Fruit fly (Drosophila melanogaster) whole organism, embryonic: ENCODE measurements around the gene SrpRbeta.

Source experiments
- CG10366 ChIP-seq: fragments of 200-800 bp; sonication (Bioruptor generic); IDR thresholded peaks from 2 replicates; pipeline ENCODE4 v1.3.6; 2022; ENCODE audit warnings: missing biosample characterization, missing genetic modification characterization
- CG11723 ChIP-seq: fragments of 200-800 bp; sonication (Bioruptor generic); optimal IDR thresholded peaks from 2 replicates; lab custom pipeline; 2017; ENCODE audit warnings: missing biosample characterization, mild to moderate bottlenecking, missing genetic modification characterization
- CG14014 ChIP-seq: fragments of 200-800 bp; sonication (Bioruptor generic); IDR thresholded peaks from 2 replicates; pipeline ENCODE4 v1.3.6; 2022; ENCODE audit warnings: missing biosample characterization, missing genetic modification characterization
- CG14710 ChIP-seq: fragments of 200-800 bp; sonication (Bioruptor generic); optimal IDR thresholded peaks from 3 replicates; lab custom pipeline; 2019; ENCODE audit warnings: missing biosample characterization, mild to moderate bottlenecking, missing genetic modification characterization, moderate library complexity
- CG17829 ChIP-seq: fragments of 200-800 bp; optimal IDR thresholded peaks from 2 replicates; lab custom pipeline; 2019; ENCODE audit warnings: missing biosample characterization, mild to moderate bottlenecking, missing genetic modification characterization, moderate library complexity
- CG2129 ChIP-seq: fragments of 200-800 bp; sonication (Bioruptor generic); IDR thresholded peaks from 2 replicates; pipeline ENCODE4 v1.3.6; 2022; ENCODE audit warnings: missing biosample characterization, missing genetic modification characterization; ENCODE audit not compliant: partially characterized antibody
- CG2199 ChIP-seq: fragments of 200-800 bp; sonication (Bioruptor generic); IDR thresholded peaks from 3 replicates; pipeline ENCODE4 v1.3.6; 2022; ENCODE audit warnings: missing biosample characterization, missing genetic modification characterization
- CG30403 ChIP-seq: fragments of 200-800 bp; sonication (Bioruptor generic); optimal IDR thresholded peaks from 3 replicates; lab custom pipeline; 2016; ENCODE audit warnings: missing biosample characterization, missing genetic modification characterization
- CG31224 ChIP-seq: fragments of 200-800 bp; sonication (Bioruptor generic); IDR thresholded peaks from 2 replicates; pipeline ENCODE4 v1.3.6; 2022; ENCODE audit warnings: missing biosample characterization, missing genetic modification characterization
- CG31441 ChIP-seq: fragments of 200-800 bp; sonication (Bioruptor generic); IDR thresholded peaks from 2 replicates; pipeline ENCODE4 v1.3.6; 2022; ENCODE audit warnings: missing biosample characterization, missing genetic modification characterization
- CG32767 ChIP-seq: fragments of 200-800 bp; sonication (Bioruptor generic); IDR thresholded peaks from 2 replicates; pipeline ENCODE4 v1.3.6; 2022; ENCODE audit warnings: missing biosample characterization, missing genetic modification characterization
- CG34224 ChIP-seq: fragments of 200-800 bp; sonication (Bioruptor generic); IDR thresholded peaks from 3 replicates; pipeline ENCODE4 v1.3.6; 2022; ENCODE audit warnings: missing biosample characterization, missing genetic modification characterization; ENCODE audit not compliant: partially characterized antibody
- CG7963 ChIP-seq: fragments of 200-800 bp; sonication (Bioruptor generic); IDR thresholded peaks from 3 replicates; pipeline ENCODE4 v1.3.6; 2022; ENCODE audit warnings: missing biosample characterization, missing genetic modification characterization; ENCODE audit not compliant: partially characterized antibody
- CG8290 ChIP-seq, 3 experiments: fragments of 200-800 bp; sonication (Bioruptor generic); optimal IDR thresholded peaks; 2 replicates each; lab custom pipeline; 2016 to 2019; ENCODE audit warnings: missing biosample characterization in 3 of 3, missing genetic modification characterization in 3 of 3, mild to moderate bottlenecking in 2 of 3, moderate library complexity in 1 of 3
- CG8359 ChIP-seq: fragments of 200-800 bp; sonication (Bioruptor generic); optimal IDR thresholded peaks from 2 replicates; lab custom pipeline; 2017; ENCODE audit warnings: missing biosample characterization, mild to moderate bottlenecking, missing genetic modification characterization, borderline replicate concordance
- Doc3 ChIP-seq: fragments of 200-800 bp; sonication (Bioruptor generic); IDR thresholded peaks from 3 replicates; pipeline ENCODE4 v1.3.6; 2022; ENCODE audit warnings: missing biosample characterization, missing genetic modification characterization; ENCODE audit not compliant: partially characterized antibody
- Dp ChIP-seq: fragments of 200-800 bp; sonication (Bioruptor generic); optimal IDR thresholded peaks from 2 replicates; lab custom pipeline; 2018; ENCODE audit warnings: missing biosample characterization, mild to moderate bottlenecking, missing genetic modification characterization, moderate library complexity
- Ets97D ChIP-seq: fragments of 200-800 bp; sonication (Bioruptor generic); optimal IDR thresholded peaks from 3 replicates; lab custom pipeline; 2016; ENCODE audit warnings: missing biosample characterization, missing genetic modification characterization
- HLH4C ChIP-seq: fragments of 200-800 bp; sonication (Bioruptor generic); IDR thresholded peaks from 3 replicates; pipeline ENCODE4 v1.3.6; 2022; ENCODE audit warnings: missing biosample characterization, missing genetic modification characterization; ENCODE audit not compliant: partially characterized antibody
- HmgD ChIP-seq: fragments of 200-800 bp; sonication (Bioruptor generic); optimal IDR thresholded peaks from 3 replicates; lab custom pipeline; 2016; ENCODE audit warnings: missing biosample characterization, missing genetic modification characterization
- HmgZ ChIP-seq: fragments of 200-800 bp; sonication (Bioruptor generic); optimal IDR thresholded peaks from 2 replicates; lab custom pipeline; 2018; ENCODE audit warnings: missing biosample characterization, mild to moderate bottlenecking, missing genetic modification characterization
- Hr39 ChIP-seq: fragments of >200 bp; optimal IDR thresholded peaks from 2 replicates; lab custom pipeline; 2017
- Stat92E ChIP-seq, 3 experiments: fragments of >200 bp in 2 of 3; fragments of 200-800 bp in 1 of 3; sonication (Bioruptor generic) in 1 of 3; optimal IDR thresholded peaks; 2 replicates each; lab custom pipeline; 2017 to 2019; ENCODE audit warnings: missing biosample characterization in 3 of 3, missing genetic modification characterization in 3 of 3, mild to moderate bottlenecking in 1 of 3, moderate library complexity in 1 of 3
- amos ChIP-seq: fragments of 200-800 bp; sonication (Bioruptor generic); IDR thresholded peaks from 2 replicates; pipeline ENCODE4 v1.3.6; 2022; ENCODE audit warnings: missing biosample characterization, missing genetic modification characterization; ENCODE audit not compliant: partially characterized antibody
- ato ChIP-seq: fragments of 200-800 bp; sonication (Bioruptor generic); IDR thresholded peaks from 2 replicates; pipeline ENCODE4 v1.3.6; 2022; ENCODE audit warnings: missing biosample characterization, missing genetic modification characterization; ENCODE audit not compliant: partially characterized antibody
- bcd ChIP-seq: fragments of 200-800 bp; sonication (Bioruptor generic); optimal IDR thresholded peaks from 2 replicates; lab custom pipeline; 2017; ENCODE audit warnings: missing biosample characterization, mild to moderate bottlenecking, missing genetic modification characterization
- chinmo ChIP-seq: fragments of 200-800 bp; sonication (Bioruptor generic); IDR thresholded peaks from 4 replicates; pipeline ENCODE4 v1.3.6; 2022; ENCODE audit warnings: missing biosample characterization, missing genetic modification characterization; ENCODE audit not compliant: partially characterized antibody
- ci ChIP-seq: fragments of 200-800 bp; sonication (Bioruptor generic); IDR thresholded peaks from 3 replicates; pipeline ENCODE4 v1.3.6; 2022; ENCODE audit warnings: missing biosample characterization, missing genetic modification characterization
- dan ChIP-seq: fragments of 200-800 bp; sonication (Bioruptor generic); IDR thresholded peaks from 2 replicates; pipeline ENCODE4 v1.3.6; 2022; ENCODE audit warnings: missing biosample characterization, missing genetic modification characterization
- fru ChIP-seq: fragments of >200 bp; optimal IDR thresholded peaks from 2 replicates; lab custom pipeline; 2017
- gfzf ChIP-seq: fragments of 200-800 bp; sonication (Bioruptor generic); optimal IDR thresholded peaks from 2 replicates; lab custom pipeline; 2016; ENCODE audit warnings: missing biosample characterization, mild to moderate bottlenecking, missing genetic modification characterization, moderate library complexity
- grau ChIP-seq: fragments of 200-800 bp; optimal IDR thresholded peaks from 3 replicates; lab custom pipeline; 2019; ENCODE audit warnings: missing biosample characterization, mild to moderate bottlenecking, missing genetic modification characterization, moderate library complexity
- hb ChIP-seq: fragments of 200-800 bp; sonication (Bioruptor generic); IDR thresholded peaks from 3 replicates; pipeline ENCODE4 v1.3.6; 2022; ENCODE audit warnings: missing biosample characterization, missing genetic modification characterization; ENCODE audit not compliant: partially characterized antibody
- hbn ChIP-seq: fragments of 200-800 bp; sonication (Bioruptor generic); IDR thresholded peaks from 2 replicates; pipeline ENCODE4 v1.3.6; 2022; ENCODE audit warnings: missing biosample characterization, missing genetic modification characterization; ENCODE audit not compliant: partially characterized antibody
- her ChIP-seq: fragments of 200-800 bp; sonication (Bioruptor generic); optimal IDR thresholded peaks from 2 replicates; lab custom pipeline; 2016; ENCODE audit warnings: missing biosample characterization, missing genetic modification characterization
- jigr1 ChIP-seq: fragments of 200-800 bp; sonication (Bioruptor generic); IDR thresholded peaks from 3 replicates; pipeline ENCODE4 v1.3.6; 2022; ENCODE audit warnings: missing biosample characterization, missing genetic modification characterization
- knrl ChIP-seq: fragments of 200-800 bp; sonication (Bioruptor generic); IDR thresholded peaks from 3 replicates; pipeline ENCODE4 v1.3.6; 2022; ENCODE audit warnings: missing biosample characterization, missing genetic modification characterization; ENCODE audit not compliant: partially characterized antibody
- prd ChIP-seq, 3 experiments: fragments of >200 bp in 2 of 3; fragments of 200-800 bp in 1 of 3; sonication (Bioruptor generic) in 1 of 3; optimal IDR thresholded peaks in 2 of 3; IDR thresholded peaks in 1 of 3; 2 replicates in 2 of 3; 3 replicates in 1 of 3; pipeline versions ENCODE4 v1.3.6 to Lab custom; 2017 to 2022; ENCODE audit warnings: missing biosample characterization in 1 of 3, missing genetic modification characterization in 1 of 3
- ranshi ChIP-seq: fragments of 200-800 bp; sonication (Bioruptor generic); IDR thresholded peaks from 2 replicates; pipeline ENCODE4 v1.3.6; 2022; ENCODE audit warnings: missing biosample characterization, missing genetic modification characterization
- salm ChIP-seq: fragments of 200-800 bp; sonication (Bioruptor generic); optimal IDR thresholded peaks from 2 replicates; lab custom pipeline; 2018; ENCODE audit warnings: missing biosample characterization, mild to moderate bottlenecking, missing genetic modification characterization
- sna ChIP-seq: fragments of 200-800 bp; sonication (Bioruptor generic); IDR thresholded peaks from 2 replicates; pipeline ENCODE4 v1.3.6; 2022; ENCODE audit warnings: missing biosample characterization, missing genetic modification characterization; ENCODE audit not compliant: partially characterized antibody
- stc ChIP-seq: fragments of 200-800 bp; sonication (Bioruptor generic); IDR thresholded peaks from 2 replicates; pipeline ENCODE4 v1.3.6; 2022; ENCODE audit warnings: missing biosample characterization, missing genetic modification characterization
- stwl ChIP-seq: fragments of 200-800 bp; sonication (Bioruptor generic); optimal IDR thresholded peaks from 3 replicates; lab custom pipeline; 2018; ENCODE audit warnings: missing biosample characterization, mild to moderate bottlenecking, missing genetic modification characterization, moderate library complexity
- tgo ChIP-seq: fragments of 200-800 bp; sonication (Bioruptor generic); IDR thresholded peaks from 3 replicates; pipeline ENCODE4 v1.3.6; 2022; ENCODE audit warnings: missing biosample characterization, missing genetic modification characterization
- tll ChIP-seq, 2 experiments: fragments of 200-800 bp in 1 of 2; fragments of >200 bp in 1 of 2; sonication (Bioruptor generic) in 1 of 2; optimal IDR thresholded peaks; 2 replicates each; lab custom pipeline; 2017 to 2019; ENCODE audit warnings: missing biosample characterization in 2 of 2, missing genetic modification characterization in 2 of 2, mild to moderate bottlenecking in 1 of 2, moderate library complexity in 1 of 2
- unc-4 ChIP-seq: fragments of 200-800 bp; sonication (Bioruptor generic); IDR thresholded peaks from 2 replicates; pipeline ENCODE4 v1.3.6; 2022; ENCODE audit warnings: missing biosample characterization, missing genetic modification characterization; ENCODE audit not compliant: partially characterized antibody
- vnd ChIP-seq: fragments of 200-800 bp; sonication (Bioruptor generic); IDR thresholded peaks from 3 replicates; pipeline ENCODE4 v1.3.6; 2022; ENCODE audit warnings: missing biosample characterization, missing genetic modification characterization; ENCODE audit not compliant: partially characterized antibody
- wdn ChIP-seq: fragments of 200-800 bp; sonication (Bioruptor generic); IDR thresholded peaks from 2 replicates; pipeline ENCODE4 v1.3.6; 2022; ENCODE audit warnings: missing biosample characterization, missing genetic modification characterization

SrpRbeta gene

DNA sequence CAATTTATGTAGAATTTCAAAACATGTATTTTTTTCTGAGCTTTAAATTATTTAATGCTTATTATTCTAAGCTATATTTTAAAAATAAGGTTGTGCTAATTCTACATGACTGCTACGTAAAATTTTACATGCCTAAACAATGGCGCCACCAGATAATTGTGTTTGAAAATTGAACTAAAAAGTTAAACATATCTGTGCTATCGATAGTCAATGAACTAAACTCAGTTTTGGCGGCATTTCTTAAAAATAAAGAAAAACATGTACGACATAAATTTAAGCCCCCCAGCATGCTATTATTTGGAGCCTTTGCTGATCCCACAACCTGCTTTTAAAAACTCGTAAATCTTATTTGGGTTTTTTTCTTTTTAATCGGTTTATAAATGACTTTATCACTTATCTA, 1.4 kb downstream of the SrpRbeta start (continued):
- TF ChIP-seq CG8290 (GFP tag; optimal IDR thresholded peaks at IDR 0.05; lab: Kevin White, UChicago) (no peak), CG8290 (tag; optimal IDR thresholded peaks at IDR 0.05; lab: Kevin White, UChicago) (peak in 1 of 2 experiments; percentile 24), fru (no peak), ato (GFP tag; lab: Robert Waterston, UW) (peak; percentile 49; the same call in 1 of the 2 replicates), wdn (GFP tag; lab: Robert Waterston, UW) (no peak), hbn (peak; percentile 55), Doc3 (peak; percentile 55; the same call in 1 of the 3 replicates), stc (GFP tag; lab: Robert Waterston, UW) (no peak), unc-4 (GFP tag; lab: Robert Waterston, UW) (peak; percentile 80), HmgD (no peak), CG32767 (GFP tag; lab: Robert Waterston, UW) (no peak), grau (tag; lab: Kevin White, UChicago) (peak; percentile 8), CG14710 (tag; lab: Kevin White, UChicago) (peak; percentile 47), tll (GFP tag; optimal IDR thresholded peaks at IDR 0.05; lab: Kevin White, UChicago) (no peak), Dp (GFP tag; lab: Kevin White, UChicago) (peak; percentile 96), salm (tag; lab: Kevin White, UChicago) (no peak), CG34224 (peak; percentile 78), tgo (no peak), hb (GFP tag; lab: Robert Waterston, UW) (0 out of 3 replicates have a peak, but pooled peaks have one; percentile 12), CG31441 (GFP tag; lab: Robert Waterston, UW) (peak; percentile 28; the same call in 1 of the 2 replicates), CG31224 (GFP tag; lab: Robert Waterston, UW) (no peak), her (GFP tag; lab: Kevin White, UChicago) (no peak), HmgZ (peak; percentile 51), CG10366 (GFP tag; lab: Robert Waterston, UW) (no peak), stwl (tag; lab: Kevin White, UChicago) (peak; percentile 90), bcd (GFP tag; lab: Kevin White, UChicago) (peak; percentile 7), CG14014 (GFP tag; lab: Robert Waterston, UW) (no peak), CG7963 (peak; percentile 62), Ets97D (GFP tag; lab: Kevin White, UChicago) (peak; percentile 31), CG8359 (GFP tag; lab: Kevin White, UChicago) (no peak), chinmo (GFP tag; lab: Robert Waterston, UW) (peak; percentile 80; the same call in 2 of the 4 replicates), CG11723 (GFP tag; lab: Kevin White, UChicago) (no peak), dan (GFP tag; lab: Robert Waterston, UW) (no peak), prd (optimal IDR thresholded peaks at IDR 0.05; lab: Kevin White, UChicago) (no peak), prd (GFP tag; IDR thresholded peaks at IDR 0.05; lab: Robert Waterston, UW) (no peak), Stat92E (GFP tag; optimal IDR thresholded peaks at IDR 0.05; lab: Kevin White, UChicago) (peak in 1 of 3 experiments; percentile 43), sna (GFP tag; lab: Robert Waterston, UW) (peak; percentile 50; the same call in 1 of the 2 replicates), amos (GFP tag; lab: Robert Waterston, UW) (peak; percentile 84), knrl (GFP tag; lab: Robert Waterston, UW) (peak; percentile 77), CG2199 (peak; percentile 32; the same call in 1 of the 3 replicates), HLH4C (GFP tag; lab: Robert Waterston, UW) (peak; percentile 71), gfzf (GFP tag; lab: Kevin White, UChicago) (peak; percentile 16), ci (GFP tag; lab: Robert Waterston, UW) (0 out of 3 replicates have a peak, but pooled peaks have one; percentile 41), ranshi (peak; percentile 47; the same call in 1 of the 2 replicates), CG17829 (peak; percentile 58), vnd (peak; percentile 56), CG30403 (peak; percentile 27), CG2129 (peak; percentile 31; the same call in 1 of the 2 replicates), Hr39 (lab: Kevin White, UChicago) (no peak), jigr1 (GFP tag; lab: Robert Waterston, UW) (no peak)
